ENCODE assay signal across 5 worm cellular contexts in the genomic region with DNA sequence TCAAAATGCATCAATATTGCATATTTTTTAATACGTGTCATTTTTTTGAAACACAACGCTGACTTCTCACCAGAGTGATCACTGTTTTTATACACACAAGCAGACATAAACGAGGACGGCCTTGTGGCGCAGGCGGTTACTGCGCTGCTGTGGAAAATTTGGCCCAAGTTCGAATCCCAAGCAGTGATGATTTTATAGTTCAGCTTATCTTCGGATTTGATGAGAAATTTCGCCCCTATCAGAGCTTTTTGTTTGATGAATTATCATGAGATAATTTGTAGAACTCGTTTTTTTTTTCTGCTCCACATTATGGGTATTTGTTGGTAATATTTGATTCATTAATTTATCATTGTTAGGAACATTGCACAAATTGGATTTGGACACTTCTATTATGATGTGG.
TF ChIP-seq lines count a peak whose summit lies in the region.

No protein-coding gene starts in this region.

TF ChIP-seq in whole organism, L1 larva, 84 proteins besides CTCF, POLR2A, EP300 and RAD21 (continues in another document):
- TF ChIP-seq irx-1 (tag; optimal IDR thresholded peaks at IDR 0.05; lab: Kevin White, UChicago) (peak; percentile 71), ets-5 (GFP tag; IDR thresholded peaks at IDR 0.05; lab: Robert Waterston, UW) (no peak), dpl-1 (GFP tag; optimal IDR thresholded peaks at IDR 0.05; lab: Kevin White, UChicago) (peak in 2 of 3 experiments; percentile 48 to 53), lin-14 (GFP tag; optimal IDR thresholded peaks at IDR 0.05; lab: Kevin White, UChicago) (no peak), sox-4 (tag; optimal IDR thresholded peaks at IDR 0.05; lab: Kevin White, UChicago) (peak; percentile 17), rnt-1 (tag; optimal IDR thresholded peaks at IDR 0.05; lab: Kevin White, UChicago) (peak; percentile 65), unc-86 (tag; optimal IDR thresholded peaks at IDR 0.05; lab: Kevin White, UChicago) (peak; percentile 17), C16A3.4 (tag; optimal IDR thresholded peaks at IDR 0.05; lab: Kevin White, UChicago) (peak; percentile 79), nhr-90 (tag; optimal IDR thresholded peaks at IDR 0.05; lab: Kevin White, UChicago; ENCODE audit: poor library complexity) (peak; percentile 76), Y116A8C.19 (tag; optimal IDR thresholded peaks at IDR 0.05; lab: Kevin White, UChicago; ENCODE audit: borderline replicate concordance) (no peak), ceh-90 (tag; optimal IDR thresholded peaks at IDR 0.05; lab: Kevin White, UChicago) (peak; percentile 30), fkh-8 (tag; optimal IDR thresholded peaks at IDR 0.05; lab: Kevin White, UChicago) (peak; percentile 15), jun-1 (tag; optimal IDR thresholded peaks at IDR 0.05; lab: Kevin White, UChicago) (peak; percentile 47), lin-13 (GFP tag; optimal IDR thresholded peaks at IDR 0.05; lab: Kevin White, UChicago) (peak; percentile 55), ama-1 (optimal IDR thresholded peaks at IDR 0.05; lab: Kevin White, UChicago) (no peak), blmp-1 (tag; optimal IDR thresholded peaks at IDR 0.05; lab: Kevin White, UChicago) (peak; percentile 55), nhr-11 (tag; optimal IDR thresholded peaks at IDR 0.05; lab: Kevin White, UChicago) (no peak)

TF ChIP-seq in whole organism, L3 larva, 47 proteins besides CTCF, POLR2A, EP300 and RAD21 (continues in another document):
- peak; percentile 55 for TF ChIP-seq elt-2 (tag; optimal IDR thresholded peaks at IDR 0.05; lab: Kevin White, UChicago)
- TF ChIP-seq sea-2 (GFP tag; optimal IDR thresholded peaks at IDR 0.05; lab: Kevin White, UChicago) = no peak
- TF ChIP-seq pqm-1 (tag; optimal IDR thresholded peaks at IDR 0.05; lab: Kevin White, UChicago) = no peak
- peak; percentile 40 for TF ChIP-seq nhr-25 (tag; optimal IDR thresholded peaks at IDR 0.05; lab: Kevin White, UChicago)
- TF ChIP-seq fkh-2 (tag; optimal IDR thresholded peaks at IDR 0.05; lab: Kevin White, UChicago) = no peak
- TF ChIP-seq ZK546.5 (tag; optimal IDR thresholded peaks at IDR 0.05; lab: Kevin White, UChicago) = no peak
- peak; percentile 81 for TF ChIP-seq egl-27 (tag; optimal IDR thresholded peaks at IDR 0.05; lab: Kevin White, UChicago)
- no peak for TF ChIP-seq nhr-11 (tag; optimal IDR thresholded peaks at IDR 0.05; lab: Kevin White, UChicago)
- TF ChIP-seq tbx-2 (tag; optimal IDR thresholded peaks at IDR 0.05; lab: Kevin White, UChicago) = peak; percentile 73
- TF ChIP-seq ceh-9 (tag; optimal IDR thresholded peaks at IDR 0.05; lab: Kevin White, UChicago) = no peak
- TF ChIP-seq nhr-77 (tag; optimal IDR thresholded peaks at IDR 0.05; lab: Kevin White, UChicago) = peak; percentile 26
- peak; percentile 24 for TF ChIP-seq elt-1 (tag; optimal IDR thresholded peaks at IDR 0.05; lab: Kevin White, UChicago)
- TF ChIP-seq fos-1 (tag; optimal IDR thresholded peaks at IDR 0.05; lab: Kevin White, UChicago) = no peak
- TF ChIP-seq mdl-1 (tag; optimal IDR thresholded peaks at IDR 0.05; lab: Kevin White, UChicago) = no peak
- peak; percentile 12 for TF ChIP-seq nhr-76 (tag; optimal IDR thresholded peaks at IDR 0.05; lab: Kevin White, UChicago)
- TF ChIP-seq ceh-28 (tag; optimal IDR thresholded peaks at IDR 0.05; lab: Kevin White, UChicago) = no peak
- no peak for TF ChIP-seq nhr-28 (tag; optimal IDR thresholded peaks at IDR 0.05; lab: Kevin White, UChicago)
- no peak for TF ChIP-seq nhr-12 (tag; optimal IDR thresholded peaks at IDR 0.05; lab: Kevin White, UChicago)
- peak; percentile 44 for TF ChIP-seq ceh-16 (tag; optimal IDR thresholded peaks at IDR 0.05; lab: Kevin White, UChicago)

TF ChIP-seq in whole organism, early embryonic, 17 proteins besides CTCF, POLR2A, EP300 and RAD21:
- TF ChIP-seq scrt-1 (GFP tag; IDR thresholded peaks at IDR 0.05; lab: Robert Waterston, UW) (peak; percentile 95), pes-1 (GFP tag; IDR thresholded peaks at IDR 0.05; lab: Robert Waterston, UW) (peak; percentile 96), aly-1 (tag; optimal IDR thresholded peaks at IDR 0.05; lab: Kevin White, UChicago) (peak; percentile 95), ets-7 (tag; optimal IDR thresholded peaks at IDR 0.05; lab: Kevin White, UChicago) (peak; percentile 90), hmbx-1 (tag; optimal IDR thresholded peaks at IDR 0.05; lab: Kevin White, UChicago) (peak; percentile 84), ceh-13 (GFP tag; optimal IDR thresholded peaks at IDR 0.05; lab: Kevin White, UChicago) (peak; percentile 87), tbx-11 (GFP tag; IDR thresholded peaks at IDR 0.05; lab: Robert Waterston, UW) (peak; percentile 92), ceh-36 (tag; optimal IDR thresholded peaks at IDR 0.05; lab: Kevin White, UChicago) (peak; percentile 96), tbx-37 (GFP tag; conservative IDR thresholded peaks at IDR 0.05; lab: Robert Waterston, UW) (peak; percentile 97), hmg-4 (GFP tag; optimal IDR thresholded peaks at IDR 0.05; lab: Kevin White, UChicago) (peak; percentile 99), hnd-1 (tag; optimal IDR thresholded peaks at IDR 0.05; lab: Kevin White, UChicago) (peak; percentile 96), flt-1 (GFP tag; IDR thresholded peaks at IDR 0.05; lab: Robert Waterston, UW) (peak; percentile 97), tra-4 (tag; optimal IDR thresholded peaks at IDR 0.05; lab: Kevin White, UChicago) (peak; percentile 96), ama-1 (optimal IDR thresholded peaks at IDR 0.05; lab: Kevin White, UChicago) (peak; percentile 5), sea-1 (GFP tag; conservative IDR thresholded peaks at IDR 0.05; lab: Robert Waterston, UW) (peak; percentile 97), F13C5.2 (tag; optimal IDR thresholded peaks at IDR 0.05; lab: Kevin White, UChicago) (peak; percentile 95), B0310.2 (tag; optimal IDR thresholded peaks at IDR 0.05; lab: Kevin White, UChicago) (peak; percentile 94)

TF ChIP-seq in whole organism, midembryonic, 9 proteins besides CTCF, POLR2A, EP300 and RAD21:
- TF ChIP-seq cog-1 (tag; optimal IDR thresholded peaks at IDR 0.05; lab: Kevin White, UChicago) (peak; percentile 89), klf-2 (GFP tag; conservative IDR thresholded peaks at IDR 0.05; lab: Robert Waterston, UW) (peak; percentile 94), med-1 (GFP tag; optimal IDR thresholded peaks at IDR 0.05; lab: Kevin White, UChicago; ENCODE audit: insufficient read depth) (peak; percentile 89), ref-1 (GFP tag; conservative IDR thresholded peaks at IDR 0.05; lab: Robert Waterston, UW) (peak; percentile 92), T22C8.4 (GFP tag; IDR thresholded peaks at IDR 0.05; lab: Robert Waterston, UW) (peak; percentile 94), tab-1 (GFP tag; IDR thresholded peaks at IDR 0.05; lab: Robert Waterston, UW) (peak; percentile 97), ztf-29 (GFP tag; IDR thresholded peaks at IDR 0.05; lab: Robert Waterston, UW) (peak; percentile 97), ztf-23 (GFP tag; IDR thresholded peaks at IDR 0.05; lab: Robert Waterston, UW) (peak; percentile 96), flt-1 (GFP tag; IDR thresholded peaks at IDR 0.05; lab: Robert Waterston, UW) (peak; percentile 97)

TF ChIP-seq in whole organism, young adult, 124 proteins besides CTCF, POLR2A, EP300 and RAD21 (continues in another document):
- TF ChIP-seq B0261.1 (tag; optimal IDR thresholded peaks at IDR 0.05; lab: Kevin White, UChicago) (peak; percentile 95), ceh-91 (GFP tag; IDR thresholded peaks at IDR 0.05; lab: Robert Waterston, UW) (no peak), Y56A3A.18 (GFP tag; IDR thresholded peaks at IDR 0.05; lab: Robert Waterston, UW) (peak; percentile 88), nhr-80 (tag; optimal IDR thresholded peaks at IDR 0.05; lab: Kevin White, UChicago) (peak; percentile 45), nfyb-1 (GFP tag; IDR thresholded peaks at IDR 0.05; lab: Robert Waterston, UW) (peak; percentile 92), fkh-3 (tag; optimal IDR thresholded peaks at IDR 0.05; lab: Kevin White, UChicago) (peak; percentile 88), T07F8.4 (tag; optimal IDR thresholded peaks at IDR 0.05; lab: Kevin White, UChicago) (peak; percentile 87), sdz-38 (tag; optimal IDR thresholded peaks at IDR 0.05; lab: Kevin White, UChicago) (no peak), mcd-1 (GFP tag; IDR thresholded peaks at IDR 0.05; lab: Robert Waterston, UW) (no peak; the same call in 1 of the 2 replicates), mes-4 (tag; optimal IDR thresholded peaks at IDR 0.05; lab: Kevin White, UChicago) (peak; percentile 92), rec-8 (tag; optimal IDR thresholded peaks at IDR 0.05; lab: Kevin White, UChicago) (peak; percentile 93 to 97), ceh-100 (GFP tag; IDR thresholded peaks at IDR 0.05; lab: Robert Waterston, UW) (peak; percentile 79), nhr-179 (tag; optimal IDR thresholded peaks at IDR 0.05; lab: Kevin White, UChicago) (peak; percentile 22), attf-5 (GFP tag; optimal IDR thresholded peaks at IDR 0.05; lab: Kevin White, UChicago) (peak; percentile 90), tlf-1 (GFP tag; optimal IDR thresholded peaks at IDR 0.05; lab: Kevin White, UChicago) (peak; percentile 83), snpc-4 (GFP tag; optimal IDR thresholded peaks at IDR 0.05; lab: Kevin White, UChicago) (peak; percentile 88), snpc-4 (tag; optimal IDR thresholded peaks at IDR 0.05; lab: Kevin White, UChicago) (peak; percentile 43 to 86 (median 78)), pha-4 (tag; optimal IDR thresholded peaks at IDR 0.05; lab: Kevin White, UChicago) (no peak), egrh-3 (GFP tag; IDR thresholded peaks at IDR 0.05; lab: Robert Waterston, UW) (peak; percentile 50; the same call in 1 of the 2 replicates), nhr-90 (tag; optimal IDR thresholded peaks at IDR 0.05; lab: Kevin White, UChicago) (peak; percentile 98), mxl-1 (tag; optimal IDR thresholded peaks at IDR 0.05; lab: Kevin White, UChicago) (peak; percentile 96), unc-62 (GFP tag; optimal IDR thresholded peaks at IDR 0.05; lab: Kevin White, UChicago) (no peak), nfya-1 (tag; optimal IDR thresholded peaks at IDR 0.05; lab: Kevin White, UChicago; ENCODE audit: borderline replicate concordance, insufficient read depth) (no peak), hrde-1 (tag; optimal IDR thresholded peaks at IDR 0.05; lab: Kevin White, UChicago; ENCODE audit: borderline replicate concordance) (peak; percentile 96), lsl-1 (GFP tag; optimal IDR thresholded peaks at IDR 0.05; lab: Kevin White, UChicago) (peak; percentile 69), attf-3 (GFP tag; conservative IDR thresholded peaks at IDR 0.05; lab: Robert Waterston, UW) (peak; percentile 73), snpc-1.3 (tag; optimal IDR thresholded peaks at IDR 0.05; lab: Kevin White, UChicago; ENCODE audit: insufficient read depth) (peak; percentile 96), cebp-1 (GFP tag; IDR thresholded peaks at IDR 0.05; lab: Robert Waterston, UW) (no peak; the same call in 1 of the 2 replicates), cebp-1 (tag; optimal IDR thresholded peaks at IDR 0.05; lab: Kevin White, UChicago) (no peak), aptf-3 (GFP tag; IDR thresholded peaks at IDR 0.05; lab: Robert Waterston, UW) (peak; percentile 92), snpc-1.1 (tag; optimal IDR thresholded peaks at IDR 0.05; lab: Kevin White, UChicago; ENCODE audit: insufficient read depth) (peak; percentile 77)

Comparison
In these comparisons a context has a peak if more than half of its experiments do, and no peak if none do; other contexts are left out.
1. Of the 8 proteins assayed by ChIP-seq in both whole organism, young adult and whole organism, L1 larva: peak only in whole organism, young adult: ama-1; only in whole organism, L1 larva: dpl-1; in both: efl-1, lin-35, nhr-90, snpc-4 and unc-130; in neither: 1.